Fruit fly (Drosophila melanogaster) whole organism, pupa: ENCODE results near the gene CG4570.

Experiments
- CG10348 ChIP-seq: fragments of 200-800 bp; sonication (Bioruptor generic); IDR thresholded peaks from 2 replicates; pipeline ENCODE4 v1.3.6; 2022; ENCODE audit warnings: missing biosample characterization, missing genetic modification characterization
- CG12605 ChIP-seq: fragments of 200-800 bp; sonication (Bioruptor generic); IDR thresholded peaks from 2 replicates; pipeline ENCODE4 v1.3.6; 2022; ENCODE audit warnings: missing biosample characterization, missing genetic modification characterization
- CG13204 ChIP-seq: fragments of 200-800 bp; sonication (Bioruptor generic); optimal IDR thresholded peaks from 2 replicates; lab custom pipeline; 2018; ENCODE audit warnings: missing biosample characterization, mild to moderate bottlenecking, missing genetic modification characterization, moderate library complexity
- CG14655 ChIP-seq: fragments of 200-800 bp; sonication (Bioruptor generic); optimal IDR thresholded peaks from 3 replicates; lab custom pipeline; 2017; ENCODE audit warnings: mild to moderate bottlenecking, missing biosample characterization, missing genetic modification reagents, missing genetic modification characterization
- CG15710 ChIP-seq: fragments of 200-800 bp; sonication (Bioruptor generic); optimal IDR thresholded peaks from 2 replicates; lab custom pipeline; 2018; ENCODE audit warnings: missing biosample characterization, mild to moderate bottlenecking, missing genetic modification characterization, moderate library complexity
- CG17806 ChIP-seq: fragments of 200-800 bp; sonication (Bioruptor generic); optimal IDR thresholded peaks from 2 replicates; lab custom pipeline; 2018; ENCODE audit warnings: missing biosample characterization, mild to moderate bottlenecking, missing genetic modification characterization, moderate library complexity
- CG32121 ChIP-seq: fragments of 200-800 bp; sonication (Bioruptor generic); IDR thresholded peaks from 2 replicates; pipeline ENCODE4 v1.3.6; 2022; ENCODE audit warnings: missing biosample characterization, missing genetic modification characterization
- CG34367 ChIP-seq: fragments of 200-800 bp; sonication (Bioruptor generic); optimal IDR thresholded peaks from 2 replicates; lab custom pipeline; 2018; ENCODE audit warnings: missing biosample characterization, mild to moderate bottlenecking, missing genetic modification characterization
- CG4496 ChIP-seq: fragments of 200-800 bp; sonication (Bioruptor generic); IDR thresholded peaks from 3 replicates; pipeline ENCODE4 v1.3.6; 2022; ENCODE audit warnings: missing biosample characterization, missing genetic modification characterization
- CG8159 ChIP-seq: fragments of 200-800 bp; sonication (Bioruptor generic); optimal IDR thresholded peaks from 3 replicates; lab custom pipeline; 2018; ENCODE audit warnings: missing biosample characterization, mild to moderate bottlenecking, missing genetic modification characterization, moderate library complexity
- CG8301 ChIP-seq: fragments of 200-800 bp; sonication (Bioruptor generic); optimal IDR thresholded peaks from 2 replicates; lab custom pipeline; 2018; ENCODE audit warnings: missing biosample characterization, mild to moderate bottlenecking, missing genetic modification characterization
- CG9948 ChIP-seq: fragments of 200-800 bp; sonication (Bioruptor generic); optimal IDR thresholded peaks from 2 replicates; lab custom pipeline; 2018; ENCODE audit warnings: missing biosample characterization, mild to moderate bottlenecking, missing genetic modification characterization, moderate library complexity
- D1 ChIP-seq: fragments of 200-800 bp; sonication (Bioruptor generic); optimal IDR thresholded peaks from 2 replicates; lab custom pipeline; 2018; ENCODE audit warnings: missing biosample characterization, mild to moderate bottlenecking, missing genetic modification characterization, moderate library complexity
- EcR ChIP-seq: fragments of 200-800 bp; sonication (Bioruptor generic); optimal IDR thresholded peaks from 3 replicates; lab custom pipeline; 2019; ENCODE audit warnings: missing biosample characterization, missing genetic modification characterization, mild to moderate bottlenecking, moderate library complexity, missing genetic modification reagents
- Ets98B ChIP-seq: fragments of 200-800 bp; sonication (Bioruptor generic); IDR thresholded peaks from 2 replicates; pipeline ENCODE4 v1.3.6; 2022; ENCODE audit warnings: missing biosample characterization, missing genetic modification characterization
- Pif1A ChIP-seq: fragments of 200-800 bp; sonication (Bioruptor generic); optimal IDR thresholded peaks from 3 replicates; lab custom pipeline; 2016; ENCODE audit warnings: missing biosample characterization, missing genetic modification characterization
- Pif1B ChIP-seq: fragments of 200-800 bp; sonication (Bioruptor generic); optimal IDR thresholded peaks from 3 replicates; lab custom pipeline; 2016; ENCODE audit warnings: missing biosample characterization, missing genetic modification characterization
- Snoo ChIP-seq: fragments of 200-800 bp; sonication (Bioruptor generic); optimal IDR thresholded peaks from 3 replicates; lab custom pipeline; 2017; ENCODE audit warnings: missing biosample characterization, mild to moderate bottlenecking, missing genetic modification characterization, inconsistent platforms
- fd96Ca ChIP-seq: fragments of 200-800 bp; sonication (Bioruptor generic); IDR thresholded peaks from 3 replicates; pipeline ENCODE4 v1.3.6; 2022; ENCODE audit warnings: missing biosample characterization, missing genetic modification characterization
- gl ChIP-seq: fragments of 200-800 bp; sonication (Bioruptor generic); optimal IDR thresholded peaks from 2 replicates; lab custom pipeline; 2018; ENCODE audit warnings: missing biosample characterization, mild to moderate bottlenecking, missing genetic modification characterization
- rn ChIP-seq: fragments of 200-800 bp; sonication (Bioruptor generic); IDR thresholded peaks from 2 replicates; pipeline ENCODE4 v1.3.6; 2022; ENCODE audit warnings: missing biosample characterization, missing genetic modification characterization

Gene CG4570

DNA sequence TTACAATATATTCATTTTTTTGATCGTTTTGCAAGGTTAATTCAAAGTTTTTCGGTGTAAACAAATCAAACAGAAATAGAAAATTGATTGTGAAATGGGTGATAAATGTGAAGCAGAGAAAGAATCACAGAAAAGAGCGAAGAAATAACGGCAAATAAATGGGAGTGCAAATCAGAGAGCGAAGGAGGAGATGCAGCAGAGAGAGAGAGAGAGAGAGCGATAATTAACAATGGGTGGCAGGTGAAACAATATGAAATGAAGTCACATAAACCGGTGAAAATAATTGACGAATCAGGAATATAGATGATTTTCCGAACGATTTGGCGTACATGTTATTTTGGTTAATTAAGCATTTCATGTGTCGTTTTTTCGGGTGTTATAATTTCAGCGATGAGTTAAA lies 7.3 kb downstream of the CG4570 start:
- TF ChIP-seq CG13204 (GFP tag; lab: Kevin White, UChicago) (no peak), CG8159 (tag; lab: Kevin White, UChicago) (no peak), rn (GFP tag; lab: Robert Waterston, UW) (no peak), CG12605 (GFP tag; lab: Robert Waterston, UW) (no peak), CG4496 (GFP tag; lab: Robert Waterston, UW) (no peak), CG15710 (no peak), Pif1B (GFP tag; lab: Kevin White, UChicago) (no peak), CG10348 (GFP tag; lab: Robert Waterston, UW) (no peak), CG17806 (tag; lab: Kevin White, UChicago) (no peak), CG14655 (GFP tag; lab: Kevin White, UChicago) (no peak), D1 (no peak), fd96Ca (GFP tag; lab: Robert Waterston, UW) (no peak), Snoo (no peak)

DNA sequence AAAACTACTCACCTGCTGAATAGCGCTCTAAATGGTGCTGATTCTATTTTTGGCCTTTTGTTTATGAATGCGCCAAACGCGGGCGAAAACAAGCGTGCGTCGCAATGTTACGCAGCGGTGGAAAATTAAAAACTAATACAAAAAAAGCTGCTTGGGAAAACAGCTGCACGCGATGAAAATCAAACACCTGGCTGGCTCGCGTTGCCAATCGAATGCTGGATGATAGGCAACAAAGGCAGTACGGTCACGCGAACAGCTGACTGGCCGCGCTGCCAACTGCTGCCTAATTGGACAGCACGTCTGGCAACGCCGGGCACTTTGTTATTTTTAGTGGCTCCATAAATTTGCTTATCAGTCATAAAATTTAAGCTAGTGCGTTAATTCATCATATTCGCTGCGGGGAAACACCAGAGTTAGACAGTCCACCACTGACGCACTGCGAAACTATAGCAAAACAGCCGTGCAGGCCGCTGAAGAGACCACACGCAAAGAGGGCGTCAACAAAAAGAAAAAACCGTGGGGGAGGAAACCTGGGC lies 11.9 kb downstream of the CG4570 start, which contains the start of the genes SelR and Tsp86D:
Gene SelR, minus strand, starts transcription at position 216 of the 536 bp plus-strand sequence.
Gene Tsp86D, plus strand, starts transcription at position 282 of the 536 bp plus-strand sequence.
- TF ChIP-seq CG32121 (GFP tag; lab: Robert Waterston, UW) (0 out of 2 replicates have a peak, but pooled peaks have one; percentile 9), CG9948 (tag; lab: Kevin White, UChicago) (no peak)

DNA sequence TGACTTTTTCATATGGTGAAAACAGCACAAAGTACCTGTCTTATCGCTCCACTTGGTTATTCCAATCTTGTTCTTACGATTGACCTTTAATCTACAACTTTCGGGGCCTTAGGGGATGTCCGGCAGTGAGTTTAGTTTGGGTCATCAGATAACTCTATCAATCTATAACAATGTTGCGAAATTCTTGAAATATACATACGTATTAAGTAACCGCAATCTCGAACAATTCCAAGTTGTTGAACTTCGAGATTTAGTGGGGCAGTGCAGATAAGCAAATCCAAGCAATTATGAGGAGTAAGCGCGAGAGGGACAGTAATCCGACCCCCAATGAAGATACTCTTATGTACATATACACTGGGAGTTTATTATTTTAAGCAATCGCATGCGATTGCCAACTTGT lies 14.0 kb downstream of the CG4570 start:
- TF ChIP-seq CG8159 (tag; lab: Kevin White, UChicago) = no peak
- peak; percentile 12 for TF ChIP-seq EcR (GFP tag; lab: Kevin White, UChicago)
- TF ChIP-seq D1 = no peak
- no peak for TF ChIP-seq CG10348 (GFP tag; lab: Robert Waterston, UW)

DNA sequence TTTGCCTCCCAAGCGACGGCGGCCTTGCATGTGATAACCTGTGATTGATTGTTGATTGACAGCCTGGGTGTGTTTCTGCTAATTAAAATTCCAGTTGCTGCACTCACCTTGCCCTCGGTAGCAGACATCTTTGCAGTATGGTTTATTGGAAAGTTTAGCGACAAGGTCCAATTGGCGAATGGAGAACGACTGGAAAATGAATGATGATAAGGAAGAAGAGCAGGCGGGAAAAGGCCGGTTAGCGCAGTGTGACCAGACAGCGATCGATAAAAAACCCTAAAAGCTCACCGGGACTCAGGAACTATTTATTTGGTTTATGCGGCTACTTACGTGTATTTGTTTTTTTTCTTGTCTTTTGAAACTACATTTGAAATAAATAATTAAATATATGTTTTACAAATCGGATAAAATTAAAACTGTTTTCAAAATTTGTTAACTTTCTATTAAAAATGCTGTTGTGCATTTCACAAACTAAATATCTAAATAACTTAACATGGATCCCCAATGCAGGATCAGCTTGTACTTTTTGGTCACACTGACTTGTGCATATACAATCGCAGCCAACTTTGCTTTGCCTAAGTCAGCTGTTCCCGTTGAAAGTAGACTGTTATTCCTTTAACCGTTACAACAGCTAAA lies 15.7 kb downstream of the CG4570 start, which contains the start of gene Fdh:
Gene Fdh, minus strand, starts transcription at position 234 of the 636 bp plus-strand sequence.
- TF ChIP-seq CG34367 (tag; lab: Kevin White, UChicago) (no peak), CG17806 (tag; lab: Kevin White, UChicago) (peak; percentile 40), D1 (no peak), gl (tag; lab: Kevin White, UChicago) (no peak), EcR (GFP tag; lab: Kevin White, UChicago) (no peak), CG32121 (GFP tag; lab: Robert Waterston, UW) (0 out of 2 replicates have a peak, but pooled peaks have one; percentile 13), Pif1B (GFP tag; lab: Kevin White, UChicago) (peak; percentile 38), rn (GFP tag; lab: Robert Waterston, UW) (no peak), CG13204 (GFP tag; lab: Kevin White, UChicago) (no peak), CG8159 (tag; lab: Kevin White, UChicago) (peak; percentile 64), CG9948 (tag; lab: Kevin White, UChicago) (peak; percentile 31), CG4496 (GFP tag; lab: Robert Waterston, UW) (peak; percentile 55; the same call in 2 of the 3 replicates), CG15710 (peak; percentile 64), Ets98B (GFP tag; lab: Robert Waterston, UW) (peak; percentile 31; the same call in 1 of the 2 replicates), Snoo (peak; percentile 46), Pif1A (GFP tag; lab: Kevin White, UChicago) (no peak), fd96Ca (GFP tag; lab: Robert Waterston, UW) (no peak), CG8301 (tag; lab: Kevin White, UChicago) (peak; percentile 46), CG10348 (GFP tag; lab: Robert Waterston, UW) (no peak), CG12605 (GFP tag; lab: Robert Waterston, UW) (no peak)
- TF ChIP-seq, all 21 proteins: peak for 10

DNA sequence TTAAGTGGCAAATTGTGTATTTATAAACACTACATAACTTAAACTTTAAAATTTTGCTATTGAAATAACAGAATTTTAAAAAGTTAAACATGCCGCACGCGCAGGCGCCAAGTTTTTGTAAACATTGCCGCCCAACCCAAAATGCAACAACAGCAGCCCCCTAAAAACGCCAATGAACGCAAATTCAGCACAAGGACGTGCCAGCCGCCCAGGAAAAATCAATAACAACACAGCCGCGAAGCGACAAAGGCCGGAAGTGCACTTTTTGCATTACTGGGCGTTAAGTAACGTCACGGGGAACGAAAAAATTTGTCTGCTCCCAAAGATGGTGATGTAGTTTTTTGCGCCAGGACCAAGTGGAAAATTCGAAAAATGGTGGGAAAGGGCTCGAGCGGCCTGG lies 16.2 kb downstream of the CG4570 start, which contains the start of gene CG4596:
Gene CG4596, plus strand, starts transcription at position 219 of the 400 bp plus-strand sequence.
- no peak for TF ChIP-seq CG34367 (tag; lab: Kevin White, UChicago)
- no peak for TF ChIP-seq D1
- TF ChIP-seq CG13204 (GFP tag; lab: Kevin White, UChicago) = no peak
- TF ChIP-seq Pif1A (GFP tag; lab: Kevin White, UChicago) = no peak
- no peak for TF ChIP-seq Ets98B (GFP tag; lab: Robert Waterston, UW)
- TF ChIP-seq EcR (GFP tag; lab: Kevin White, UChicago) = no peak
- TF ChIP-seq Snoo = no peak
- no peak for TF ChIP-seq gl (tag; lab: Kevin White, UChicago)
- no peak for TF ChIP-seq CG10348 (GFP tag; lab: Robert Waterston, UW)
- TF ChIP-seq, all 21 proteins: peak for 0
